Fruit fly (Drosophila melanogaster) whole organism, embryonic: Measurements from ENCODE around the gene dgrn.

ENCODE experiments used
- ATbp ChIP-seq: fragments of 200-800 bp; sonication (Bioruptor generic); optimal IDR thresholded peaks from 2 replicates; lab custom pipeline; 2017; ENCODE audit warnings: missing biosample characterization, mild to moderate bottlenecking, missing genetic modification characterization, missing genetic modification reagents
- Awh ChIP-seq: fragments of 200-800 bp; sonication (Bioruptor generic); IDR thresholded peaks from 2 replicates; pipeline ENCODE4, ENCODE4 v1.3.6; 2022; ENCODE audit warnings: missing biosample characterization, missing genetic modification characterization
- Bdp1 ChIP-seq: fragments of 200-800 bp; sonication (Bioruptor generic); optimal IDR thresholded peaks from 3 replicates; lab custom pipeline; 2016; ENCODE audit warnings: missing biosample characterization, missing genetic modification characterization
- Bgb ChIP-seq: fragments of 200-800 bp; sonication (Bioruptor generic); IDR thresholded peaks from 2 replicates; pipeline ENCODE4 v1.3.6; 2022; ENCODE audit warnings: missing biosample characterization, missing genetic modification characterization; ENCODE audit not compliant: partially characterized antibody
- CG12071 ChIP-seq: fragments of 200-800 bp; sonication (Bioruptor generic); optimal IDR thresholded peaks from 3 replicates; lab custom pipeline; 2018; ENCODE audit warnings: missing biosample characterization, mild to moderate bottlenecking, missing genetic modification characterization
- CG12219 ChIP-seq: fragments of 200-800 bp; sonication (Bioruptor generic); optimal IDR thresholded peaks from 3 replicates; lab custom pipeline; 2018; ENCODE audit warnings: missing biosample characterization, mild to moderate bottlenecking, missing genetic modification characterization
- CG12391 ChIP-seq: fragments of 200-800 bp; sonication (Bioruptor generic); optimal IDR thresholded peaks from 3 replicates; lab custom pipeline; 2018; ENCODE audit warnings: missing biosample characterization, mild to moderate bottlenecking, missing genetic modification characterization, moderate library complexity
- CG15011 ChIP-seq: fragments of 200-800 bp; sonication (Bioruptor generic); optimal IDR thresholded peaks from 3 replicates; lab custom pipeline; 2018; ENCODE audit warnings: missing biosample characterization, mild to moderate bottlenecking, missing genetic modification characterization
- CG17568 ChIP-seq: fragments of 200-800 bp; sonication (Bioruptor generic); optimal IDR thresholded peaks from 2 replicates; lab custom pipeline; 2018; ENCODE audit warnings: missing biosample characterization, mild to moderate bottlenecking, missing genetic modification characterization, moderate library complexity
- CG17829 ChIP-seq: fragments of 200-800 bp; optimal IDR thresholded peaks from 2 replicates; lab custom pipeline; 2019; ENCODE audit warnings: missing biosample characterization, mild to moderate bottlenecking, missing genetic modification characterization, moderate library complexity
- CG30431 ChIP-seq: fragments of 200-800 bp; sonication (Bioruptor generic); optimal IDR thresholded peaks from 2 replicates; lab custom pipeline; 2017; ENCODE audit warnings: missing biosample characterization, missing genetic modification characterization
- CG7839 ChIP-seq: fragments of 200-800 bp; sonication (Bioruptor generic); optimal IDR thresholded peaks from 3 replicates; lab custom pipeline; 2018; ENCODE audit warnings: missing biosample characterization, mild to moderate bottlenecking, missing genetic modification characterization, moderate library complexity
- CHES-1-like ChIP-seq: fragments of 200-800 bp; sonication (Bioruptor generic); optimal IDR thresholded peaks from 2 replicates; lab custom pipeline; 2016; ENCODE audit warnings: missing biosample characterization, missing genetic modification characterization
- CrebB ChIP-seq: fragments of 200-800 bp; sonication (Bioruptor generic); optimal IDR thresholded peaks from 3 replicates; lab custom pipeline; 2018; ENCODE audit warnings: missing biosample characterization, mild to moderate bottlenecking, missing genetic modification characterization
- Dbx ChIP-seq: fragments of 200-800 bp; sonication (Bioruptor generic); IDR thresholded peaks from 3 replicates; pipeline ENCODE4 v1.3.6; 2022; ENCODE audit warnings: missing biosample characterization, missing genetic modification characterization
- Deaf1 ChIP-seq: fragments of 200-800 bp; optimal IDR thresholded peaks from 3 replicates; lab custom pipeline; 2019; ENCODE audit warnings: missing biosample characterization, mild to moderate bottlenecking, missing genetic modification characterization, moderate library complexity
- Doc3 ChIP-seq: fragments of 200-800 bp; sonication (Bioruptor generic); IDR thresholded peaks from 3 replicates; pipeline ENCODE4 v1.3.6; 2022; ENCODE audit warnings: missing biosample characterization, missing genetic modification characterization; ENCODE audit not compliant: partially characterized antibody
- Gug ChIP-seq: fragments of 200-800 bp; sonication (Bioruptor generic); IDR thresholded peaks from 4 replicates; pipeline ENCODE4 v1.3.6; 2022; ENCODE audit warnings: missing biosample characterization, missing genetic modification characterization
- H2.0 ChIP-seq: fragments of 200-800 bp; sonication (Bioruptor generic); IDR thresholded peaks from 2 replicates; pipeline ENCODE4 v1.3.6; 2022; ENCODE audit warnings: missing biosample characterization, missing genetic modification characterization
- Hmr ChIP-seq: fragments of 200-800 bp; sonication (Bioruptor generic); optimal IDR thresholded peaks from 3 replicates; lab custom pipeline; 2017; ENCODE audit warnings: mild to moderate bottlenecking, missing biosample characterization, missing genetic modification reagents, missing genetic modification characterization
- Lhr ChIP-seq: fragments of 200-800 bp; sonication (Bioruptor generic); optimal IDR thresholded peaks from 3 replicates; lab custom pipeline; 2017; ENCODE audit warnings: mild to moderate bottlenecking, missing biosample characterization, missing genetic modification reagents, missing genetic modification characterization
- MESR4 ChIP-seq: fragments of 200-800 bp; sonication (Bioruptor generic); optimal IDR thresholded peaks from 2 replicates; lab custom pipeline; 2018; ENCODE audit warnings: missing biosample characterization, mild to moderate bottlenecking, missing genetic modification characterization, moderate library complexity
- Meics ChIP-seq: fragments of 200-800 bp; sonication (Bioruptor generic); optimal IDR thresholded peaks from 2 replicates; lab custom pipeline; 2017; ENCODE audit warnings: missing biosample characterization, mild to moderate bottlenecking, missing genetic modification characterization
- Nf-YA ChIP-seq: fragments of 200-800 bp; sonication (Bioruptor generic); IDR thresholded peaks from 2 replicates; pipeline ENCODE4 v1.3.6; 2022; ENCODE audit warnings: missing biosample characterization, missing genetic modification characterization
- Ravus ChIP-seq: fragments of 200-800 bp; sonication (Bioruptor generic); IDR thresholded peaks from 2 replicates; pipeline ENCODE4 v1.3.6; 2022; ENCODE audit warnings: missing biosample characterization, missing genetic modification characterization
- Stat92E ChIP-seq, 3 experiments: fragments of >200 bp in 2 of 3; fragments of 200-800 bp in 1 of 3; sonication (Bioruptor generic) in 1 of 3; optimal IDR thresholded peaks; 2 replicates each; lab custom pipeline; 2017 to 2019; ENCODE audit warnings: missing biosample characterization in 3 of 3, missing genetic modification characterization in 3 of 3, mild to moderate bottlenecking in 1 of 3, moderate library complexity in 1 of 3
- Xbp1 ChIP-seq: fragments of 200-800 bp; sonication (Bioruptor generic); optimal IDR thresholded peaks from 3 replicates; lab custom pipeline; 2016; ENCODE audit warnings: missing biosample characterization, mild to moderate bottlenecking, missing genetic modification characterization
- az2 ChIP-seq: fragments of 200-800 bp; sonication (Bioruptor generic); optimal IDR thresholded peaks from 3 replicates; lab custom pipeline; 2016; ENCODE audit warnings: missing biosample characterization, missing genetic modification characterization
- bcd ChIP-seq: fragments of 200-800 bp; sonication (Bioruptor generic); optimal IDR thresholded peaks from 2 replicates; lab custom pipeline; 2017; ENCODE audit warnings: missing biosample characterization, mild to moderate bottlenecking, missing genetic modification characterization
- disco-r ChIP-seq: fragments of 200-800 bp; sonication (Bioruptor generic); optimal IDR thresholded peaks from 2 replicates; lab custom pipeline; 2016; ENCODE audit warnings: missing biosample characterization, missing genetic modification characterization
- exex ChIP-seq: fragments of 200-800 bp; sonication (Bioruptor generic); optimal IDR thresholded peaks from 4 replicates; lab custom pipeline; 2018; ENCODE audit warnings: missing biosample characterization, mild to moderate bottlenecking, missing genetic modification characterization, moderate library complexity
- fd102C ChIP-seq: fragments of 200-800 bp; sonication (Bioruptor generic); optimal IDR thresholded peaks from 2 replicates; lab custom pipeline; 2018; ENCODE audit warnings: missing biosample characterization, mild to moderate bottlenecking, missing genetic modification characterization, moderate library complexity
- fd96Cb ChIP-seq: fragments of 200-800 bp; sonication (Bioruptor generic); optimal IDR thresholded peaks from 2 replicates; lab custom pipeline; 2018; ENCODE audit warnings: missing biosample characterization, mild to moderate bottlenecking, missing genetic modification characterization, moderate library complexity
- gfzf ChIP-seq: fragments of 200-800 bp; sonication (Bioruptor generic); optimal IDR thresholded peaks from 2 replicates; lab custom pipeline; 2016; ENCODE audit warnings: missing biosample characterization, mild to moderate bottlenecking, missing genetic modification characterization, moderate library complexity
- ham ChIP-seq: fragments of 200-800 bp; sonication (Bioruptor generic); IDR thresholded peaks from 2 replicates; pipeline ENCODE4 v1.3.6; 2022; ENCODE audit warnings: missing biosample characterization, missing genetic modification characterization
- hb ChIP-seq: fragments of 200-800 bp; sonication (Bioruptor generic); IDR thresholded peaks from 3 replicates; pipeline ENCODE4 v1.3.6; 2022; ENCODE audit warnings: missing biosample characterization, missing genetic modification characterization; ENCODE audit not compliant: partially characterized antibody
- lbe ChIP-seq: fragments of 200-800 bp; sonication (Bioruptor generic); optimal IDR thresholded peaks from 2 replicates; lab custom pipeline; 2016; ENCODE audit warnings: missing biosample characterization, mild to moderate bottlenecking, missing genetic modification characterization
- mld ChIP-seq: fragments of 200-800 bp; sonication (Bioruptor generic); IDR thresholded peaks from 3 replicates; pipeline ENCODE4 v1.3.6; 2022; ENCODE audit warnings: missing biosample characterization, missing genetic modification characterization; ENCODE audit not compliant: partially characterized antibody
- nmo ChIP-seq: fragments of 200-800 bp; sonication (Bioruptor generic); optimal IDR thresholded peaks from 2 replicates; lab custom pipeline; 2018; ENCODE audit warnings: missing biosample characterization, mild to moderate bottlenecking, missing genetic modification characterization, moderate library complexity
- otp ChIP-seq: fragments of 200-800 bp; sonication (Bioruptor generic); IDR thresholded peaks from 3 replicates; pipeline ENCODE4, ENCODE4 v1.3.6; 2022; ENCODE audit warnings: missing biosample characterization, missing genetic modification characterization
- schlank ChIP-seq: fragments of 200-800 bp; sonication (Bioruptor generic); optimal IDR thresholded peaks from 2 replicates; lab custom pipeline; 2018; ENCODE audit warnings: missing biosample characterization, mild to moderate bottlenecking, missing genetic modification characterization
- scrt ChIP-seq: fragments of 200-800 bp; sonication (Bioruptor generic); optimal IDR thresholded peaks from 2 replicates; lab custom pipeline; 2018; ENCODE audit warnings: missing biosample characterization, mild to moderate bottlenecking, missing genetic modification characterization, moderate library complexity
- sens ChIP-seq: fragments of 200-800 bp; sonication (Bioruptor generic); peaks from one replicate; lab custom pipeline; 2016; ENCODE audit warnings: missing biosample characterization, missing genetic modification characterization
- ssp ChIP-seq: fragments of 200-800 bp; sonication (Bioruptor generic); IDR thresholded peaks from 2 replicates; pipeline ENCODE4 v1.3.6; 2022; ENCODE audit warnings: missing biosample characterization, missing genetic modification characterization
- tin ChIP-seq: fragments of 200-800 bp; sonication (Bioruptor generic); optimal IDR thresholded peaks from 3 replicates; lab custom pipeline; 2016; ENCODE audit warnings: missing biosample characterization, missing genetic modification characterization
- tup ChIP-seq: fragments of 200-800 bp; sonication (Bioruptor generic); optimal IDR thresholded peaks from 2 replicates; lab custom pipeline; 2016; ENCODE audit warnings: missing biosample characterization, mild to moderate bottlenecking, missing genetic modification characterization, moderate library complexity
- zf30C ChIP-seq: fragments of 200-800 bp; sonication (Bioruptor generic); optimal IDR thresholded peaks from 3 replicates; lab custom pipeline; 2018; ENCODE audit warnings: missing biosample characterization, mild to moderate bottlenecking, missing genetic modification characterization

Gene dgrn

DNA sequence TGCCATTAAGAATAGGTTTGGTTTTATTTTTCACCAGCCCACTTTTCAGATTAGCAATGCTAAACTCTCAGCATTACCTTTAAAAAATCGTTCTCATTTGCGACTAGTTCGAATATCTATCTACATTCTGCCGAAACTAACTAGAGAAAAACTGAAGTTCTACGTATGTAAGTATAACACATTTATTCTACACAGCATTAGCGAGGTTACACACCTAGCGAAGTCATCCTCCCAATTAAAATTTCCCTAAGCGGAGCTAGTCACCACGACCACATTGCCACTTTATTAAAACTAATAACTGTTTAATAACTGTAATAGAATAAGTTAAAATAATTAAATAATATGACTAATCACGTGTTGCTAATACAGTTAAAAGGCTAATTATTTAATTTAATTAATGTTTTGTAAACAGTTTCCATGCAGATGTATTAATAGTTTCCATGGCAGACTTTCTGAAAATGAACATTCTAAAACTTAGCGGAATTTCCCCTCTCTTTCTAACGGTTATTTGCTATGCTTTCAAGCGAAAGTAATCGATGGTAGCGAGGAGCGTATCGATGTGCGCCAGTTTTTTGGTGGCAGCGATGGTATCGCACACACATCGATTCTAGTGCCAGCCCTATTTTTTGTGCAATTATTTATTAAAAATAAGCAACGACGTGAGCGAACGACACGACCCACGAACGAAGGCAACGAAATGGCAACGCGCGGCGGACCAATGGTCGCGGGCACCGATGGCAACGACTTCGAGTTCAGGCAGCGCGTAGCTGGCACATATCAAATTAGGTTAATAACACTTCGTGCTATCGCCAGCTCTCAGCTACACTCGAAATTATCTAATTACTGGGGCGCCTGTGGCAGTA is 45.5 kb upstream of the dgrn start, which contains the start of gene jagn (continued):
- peak; percentile 93 for TF ChIP-seq MESR4
- TF ChIP-seq Stat92E (GFP tag; optimal IDR thresholded peaks at IDR 0.05; lab: Kevin White, UChicago): peak in 1 of 3 experiments; percentile 9
- TF ChIP-seq hb (GFP tag; lab: Robert Waterston, UW): peak; percentile 100
- TF ChIP-seq ssp: peak; percentile 53
- TF ChIP-seq mld (GFP tag; lab: Robert Waterston, UW): peak; percentile 99
- no peak for TF ChIP-seq CG17568 (GFP tag; lab: Kevin White, UChicago)
- TF ChIP-seq CG7839: peak; percentile 52
- peak; percentile 51 for TF ChIP-seq az2
- TF ChIP-seq Hmr (GFP tag; lab: Kevin White, UChicago): peak; percentile 70
- TF ChIP-seq Deaf1 (tag; lab: Kevin White, UChicago): peak; percentile 41
- peak; percentile 86 for TF ChIP-seq Lhr (GFP tag; lab: Kevin White, UChicago)
- peak; percentile 61 for TF ChIP-seq bcd (GFP tag; lab: Kevin White, UChicago)
- peak; percentile 68; the same call in 2 of the 3 replicates for TF ChIP-seq otp (GFP tag; lab: Robert Waterston, UW)
- peak; percentile 66 for TF ChIP-seq CrebB (tag; lab: Kevin White, UChicago)
- TF ChIP-seq Bdp1 (GFP tag; lab: Kevin White, UChicago): peak; percentile 33
- peak; percentile 78 for TF ChIP-seq Xbp1 (GFP tag; lab: Kevin White, UChicago)
- TF ChIP-seq tup (GFP tag; lab: Kevin White, UChicago): peak; percentile 6
- peak; percentile 80 for TF ChIP-seq lbe (GFP tag; lab: Kevin White, UChicago)
- peak; percentile 29 for TF ChIP-seq scrt
- TF ChIP-seq Bgb (GFP tag; lab: Robert Waterston, UW): peak; percentile 100
- TF ChIP-seq Awh: 0 out of 2 replicates have a peak, but pooled peaks have one; percentile 29
- 0 out of 2 replicates have a peak, but pooled peaks have one; percentile 29 for TF ChIP-seq Nf-YA (GFP tag; lab: Robert Waterston, UW)
- peak; percentile 32 for TF ChIP-seq gfzf (GFP tag; lab: Kevin White, UChicago)
- peak; percentile 34 for TF ChIP-seq exex (tag; lab: Kevin White, UChicago)
- TF ChIP-seq Meics: peak; percentile 52
- no peak for TF ChIP-seq CG30431 (GFP tag; lab: Kevin White, UChicago)
- no peak for TF ChIP-seq disco-r (GFP tag; lab: Kevin White, UChicago)
- peak; percentile 21 for TF ChIP-seq CG12219
- TF ChIP-seq fd102C (GFP tag; lab: Kevin White, UChicago): no peak
- no peak for TF ChIP-seq ATbp
- TF ChIP-seq Doc3 (GFP tag; lab: Robert Waterston, UW): peak; percentile 99
- no peak for TF ChIP-seq Ravus
- TF ChIP-seq H2.0 (GFP tag; lab: Robert Waterston, UW): peak; percentile 73
- peak; percentile 74 for TF ChIP-seq CHES-1-like
- peak; percentile 2 for TF ChIP-seq CG15011
- TF ChIP-seq zf30C (GFP tag; lab: Kevin White, UChicago): no peak
- TF ChIP-seq CG12071 (GFP tag; lab: Kevin White, UChicago): peak; percentile 13
- TF ChIP-seq ham (GFP tag; lab: Robert Waterston, UW): no peak
- TF ChIP-seq tin (GFP tag; lab: Kevin White, UChicago): peak; percentile 58
- TF ChIP-seq Dbx (GFP tag; lab: Robert Waterston, UW): peak; percentile 83
- TF ChIP-seq sens (GFP tag; lab: Kevin White, UChicago): peak; percentile 90
- TF ChIP-seq schlank (tag; lab: Kevin White, UChicago): no peak
- TF ChIP-seq nmo (GFP tag; lab: Kevin White, UChicago): peak; percentile 77
- TF ChIP-seq CG17829 (tag; lab: Kevin White, UChicago): peak; percentile 62
- TF ChIP-seq CG12391: peak; percentile 68
- TF ChIP-seq fd96Cb (tag; lab: Kevin White, UChicago): no peak
- peak; percentile 93 for TF ChIP-seq Gug (GFP tag; lab: Robert Waterston, UW)
